Worm (Caenorhabditis elegans) whole organism, L3 larva: ENCODE data around the gene ell-1.

ENCODE experiments used
- ceh-28 ChIP-seq: fragments of 150-350 bp; optimal IDR thresholded peaks from 2 replicates; lab custom pipeline; 2014; ENCODE audit warnings: missing biosample characterization, missing genetic modification reagents, missing genetic modification characterization
- ceh-82 ChIP-seq: fragments of 150-350 bp; optimal IDR thresholded peaks from 2 replicates; lab custom pipeline; 2014; ENCODE audit warnings: missing biosample characterization, missing genetic modification characterization
- lin-15B ChIP-seq: fragments of 150-350 bp; optimal IDR thresholded peaks from 2 replicates; lab custom pipeline; 2014; ENCODE audit warnings: missing biosample characterization, missing genetic modification characterization
- mdl-1 ChIP-seq: fragments of 150-350 bp; optimal IDR thresholded peaks from 2 replicates; lab custom pipeline; 2014; ENCODE audit warnings: missing biosample characterization, missing genetic modification characterization
- nhr-11 ChIP-seq: fragments of 150-350 bp; optimal IDR thresholded peaks from 2 replicates; lab custom pipeline; 2014; ENCODE audit warnings: missing biosample characterization, missing genetic modification characterization
- pqm-1 ChIP-seq: fragments of 150-350 bp; optimal IDR thresholded peaks from 2 replicates; lab custom pipeline; 2017; ENCODE audit warnings: missing biosample characterization, missing genetic modification characterization, inconsistent platforms
- tbx-2 ChIP-seq: sonication (generic microtip); optimal IDR thresholded peaks from 2 replicates; lab custom pipeline; 2016; ENCODE audit warnings: mild to moderate bottlenecking, missing genetic modification characterization, missing compliant biosample characterization
- unc-62 ChIP-seq: fragments of 150-350 bp; sonication (generic microtip); optimal IDR thresholded peaks from 4 replicates; lab custom pipeline; 2014; ENCODE audit warnings: missing biosample characterization, missing genetic modification reagents, missing genetic modification characterization

DNA sequence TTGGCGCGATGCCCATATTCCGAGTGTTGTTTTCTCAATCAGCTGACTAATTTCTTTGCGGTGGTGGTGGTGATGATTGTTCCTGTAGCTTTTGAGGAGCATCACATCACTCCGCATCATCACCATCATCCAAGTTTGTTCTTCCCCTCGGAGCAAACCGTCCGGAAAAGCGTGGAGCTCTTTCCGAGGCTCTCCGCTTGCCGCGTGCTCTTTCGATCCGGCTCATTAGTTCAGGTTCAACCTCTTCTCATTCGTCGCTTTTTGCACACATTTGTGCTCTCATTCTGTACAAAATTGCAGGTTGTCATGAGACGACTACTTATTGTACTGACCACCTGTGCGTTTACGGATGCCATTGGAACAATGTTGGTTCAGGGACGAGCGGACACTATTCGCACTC lies 71.0 kb downstream of the ell-1 start, which contains the start of gene M01H9.5:
- TF ChIP-seq ceh-82 (tag; lab: Kevin White, UChicago) (no peak), ceh-28 (tag; lab: Kevin White, UChicago) (no peak), lin-15B (tag; lab: Kevin White, UChicago) (no peak), pqm-1 (tag; lab: Kevin White, UChicago) (no peak), mdl-1 (tag; lab: Kevin White, UChicago) (no peak), tbx-2 (no peak), unc-62 (GFP tag; lab: Kevin White, UChicago) (no peak), nhr-11 (tag; lab: Kevin White, UChicago) (no peak)
